Fruit fly (Drosophila melanogaster) whole organism, pupa: ENCODE data around the gene Dis3l2.
A peak's percentile ranks its signal among the peaks of the same experiment; 100 is the strongest.

Experiments used
- CG10348 ChIP-seq: fragments of 200-800 bp; sonication (Bioruptor generic); IDR thresholded peaks from 2 replicates; pipeline ENCODE4 v1.3.6; 2022; ENCODE audit warnings: missing biosample characterization, missing genetic modification characterization
- CG12605 ChIP-seq: fragments of 200-800 bp; sonication (Bioruptor generic); IDR thresholded peaks from 2 replicates; pipeline ENCODE4 v1.3.6; 2022; ENCODE audit warnings: missing biosample characterization, missing genetic modification characterization
- CG13204 ChIP-seq: fragments of 200-800 bp; sonication (Bioruptor generic); optimal IDR thresholded peaks from 2 replicates; lab custom pipeline; 2018; ENCODE audit warnings: missing biosample characterization, mild to moderate bottlenecking, missing genetic modification characterization, moderate library complexity
- CG14655 ChIP-seq: fragments of 200-800 bp; sonication (Bioruptor generic); optimal IDR thresholded peaks from 3 replicates; lab custom pipeline; 2017; ENCODE audit warnings: mild to moderate bottlenecking, missing biosample characterization, missing genetic modification reagents, missing genetic modification characterization
- CG15710 ChIP-seq: fragments of 200-800 bp; sonication (Bioruptor generic); optimal IDR thresholded peaks from 2 replicates; lab custom pipeline; 2018; ENCODE audit warnings: missing biosample characterization, mild to moderate bottlenecking, missing genetic modification characterization, moderate library complexity
- CG34367 ChIP-seq: fragments of 200-800 bp; sonication (Bioruptor generic); optimal IDR thresholded peaks from 2 replicates; lab custom pipeline; 2018; ENCODE audit warnings: missing biosample characterization, mild to moderate bottlenecking, missing genetic modification characterization
- CG4496 ChIP-seq: fragments of 200-800 bp; sonication (Bioruptor generic); IDR thresholded peaks from 3 replicates; pipeline ENCODE4 v1.3.6; 2022; ENCODE audit warnings: missing biosample characterization, missing genetic modification characterization
- CG8159 ChIP-seq: fragments of 200-800 bp; sonication (Bioruptor generic); optimal IDR thresholded peaks from 3 replicates; lab custom pipeline; 2018; ENCODE audit warnings: missing biosample characterization, mild to moderate bottlenecking, missing genetic modification characterization, moderate library complexity
- CG8301 ChIP-seq: fragments of 200-800 bp; sonication (Bioruptor generic); optimal IDR thresholded peaks from 2 replicates; lab custom pipeline; 2018; ENCODE audit warnings: missing biosample characterization, mild to moderate bottlenecking, missing genetic modification characterization
- CG9948 ChIP-seq: fragments of 200-800 bp; sonication (Bioruptor generic); optimal IDR thresholded peaks from 2 replicates; lab custom pipeline; 2018; ENCODE audit warnings: missing biosample characterization, mild to moderate bottlenecking, missing genetic modification characterization, moderate library complexity
- D1 ChIP-seq: fragments of 200-800 bp; sonication (Bioruptor generic); optimal IDR thresholded peaks from 2 replicates; lab custom pipeline; 2018; ENCODE audit warnings: missing biosample characterization, mild to moderate bottlenecking, missing genetic modification characterization, moderate library complexity
- EcR ChIP-seq: fragments of 200-800 bp; sonication (Bioruptor generic); optimal IDR thresholded peaks from 3 replicates; lab custom pipeline; 2019; ENCODE audit warnings: missing biosample characterization, missing genetic modification characterization, mild to moderate bottlenecking, moderate library complexity, missing genetic modification reagents
- Ets98B ChIP-seq: fragments of 200-800 bp; sonication (Bioruptor generic); IDR thresholded peaks from 2 replicates; pipeline ENCODE4 v1.3.6; 2022; ENCODE audit warnings: missing biosample characterization, missing genetic modification characterization
- Pif1A ChIP-seq: fragments of 200-800 bp; sonication (Bioruptor generic); optimal IDR thresholded peaks from 3 replicates; lab custom pipeline; 2016; ENCODE audit warnings: missing biosample characterization, missing genetic modification characterization
- Pif1B ChIP-seq: fragments of 200-800 bp; sonication (Bioruptor generic); optimal IDR thresholded peaks from 3 replicates; lab custom pipeline; 2016; ENCODE audit warnings: missing biosample characterization, missing genetic modification characterization
- fd96Ca ChIP-seq: fragments of 200-800 bp; sonication (Bioruptor generic); IDR thresholded peaks from 3 replicates; pipeline ENCODE4 v1.3.6; 2022; ENCODE audit warnings: missing biosample characterization, missing genetic modification characterization
- gl ChIP-seq: fragments of 200-800 bp; sonication (Bioruptor generic); optimal IDR thresholded peaks from 2 replicates; lab custom pipeline; 2018; ENCODE audit warnings: missing biosample characterization, mild to moderate bottlenecking, missing genetic modification characterization
- rn ChIP-seq: fragments of 200-800 bp; sonication (Bioruptor generic); IDR thresholded peaks from 2 replicates; pipeline ENCODE4 v1.3.6; 2022; ENCODE audit warnings: missing biosample characterization, missing genetic modification characterization

Dis3l2 gene

dm6 chr3L:263500-264377 lies 51.2 kb downstream of the Dis3l2 start:
- 0 out of 3 replicates have a peak, but pooled peaks have one; percentile 33 for TF ChIP-seq fd96Ca
- TF ChIP-seq rn: no peak

- TF ChIP-seq CG4496 (GFP tag; lab: Robert Waterston, UW): peak; percentile 41; the same call in 1 of the 3 replicates
- peak; percentile 16 for TF ChIP-seq Pif1B (GFP tag; lab: Kevin White, UChicago)
- peak; percentile 7 for TF ChIP-seq CG8159 (tag; lab: Kevin White, UChicago)
- peak; percentile 13 for TF ChIP-seq CG15710 (tag; lab: Kevin White, UChicago)
- TF ChIP-seq gl (tag; lab: Kevin White, UChicago): no peak
- TF ChIP-seq rn: no peak
Observed at dm6 chr3L:264378-265151, 52.1 kb downstream of the Dis3l2 start, which contains the start of the genes Tudor-SN and mRpL17. Tudor-SN (minus strand) TSS chr3L:264380. mRpL17 (plus strand) TSS chr3L:264779.

dm6 chr3L:265808-266207 lies 53.3 kb downstream of the Dis3l2 start, which contains the start of gene CG34263:
CG34263 (minus strand) TSS chr3L:265908.
- TF ChIP-seq rn: no peak
- no peak for TF ChIP-seq gl (tag; lab: Kevin White, UChicago)
- TF ChIP-seq CG34367 (tag; lab: Kevin White, UChicago): no peak
- no peak for TF ChIP-seq D1 (tag; lab: Kevin White, UChicago)
- no peak for TF ChIP-seq CG12605
- no peak for TF ChIP-seq CG9948 (tag; lab: Kevin White, UChicago)
- no peak for TF ChIP-seq CG10348 (GFP tag; lab: Robert Waterston, UW)
- no peak for TF ChIP-seq Ets98B (GFP tag; lab: Robert Waterston, UW)
- no peak for TF ChIP-seq Pif1A (GFP tag; lab: Kevin White, UChicago)
- TF ChIP-seq CG4496 (GFP tag; lab: Robert Waterston, UW): no peak
- TF ChIP-seq EcR (GFP tag; lab: Kevin White, UChicago): no peak
- no peak for TF ChIP-seq Pif1B (GFP tag; lab: Kevin White, UChicago)
- no peak for TF ChIP-seq CG14655 (GFP tag; lab: Kevin White, UChicago)
- no peak for TF ChIP-seq CG13204 (GFP tag; lab: Kevin White, UChicago)
- no peak for TF ChIP-seq CG8301 (tag; lab: Kevin White, UChicago)
